Worm (Caenorhabditis elegans) whole organism, L4 larva: ENCODE data around the gene VW02B12L.2.

ENCODE experiments used
- ceh-82 ChIP-seq: sonication (generic microtip); optimal IDR thresholded peaks from 2 replicates; lab custom pipeline; 2017; ENCODE audit warnings: missing biosample characterization, missing genetic modification characterization
- mep-1 ChIP-seq: fragments of 150-350 bp; sonication (generic microtip); optimal IDR thresholded peaks from 3 replicates; lab custom pipeline; 2014; ENCODE audit warnings: missing biosample characterization, missing genetic modification characterization

ce11 chrII:11487999-11488398 is 47.9 kb upstream of the VW02B12L.2 start, which contains the start of gene B0334.13:
- TF ChIP-seq ceh-82 (tag; lab: Kevin White, UChicago) (no peak), mep-1 (tag; lab: Kevin White, UChicago) (no peak)
